Fruit fly (Drosophila melanogaster) Kc167 (cell line): ENCODE data around the gene CG16985.
A peak's percentile ranks its signal among the peaks of the same experiment; 100 is the strongest.

Source experiments
- Myc ChIP-seq: fragments of >200 bp; optimal IDR thresholded peaks from 2 replicates; lab custom pipeline; 2017; ENCODE audit warnings: missing external identifiers
- Sin3A ChIP-seq: fragments of >200 bp; optimal IDR thresholded peaks from 2 replicates; lab custom pipeline; 2018; ENCODE audit warnings: missing external identifiers
- h ChIP-seq: fragments of >200 bp; optimal IDR thresholded peaks from 3 replicates; lab custom pipeline; 2018; ENCODE audit warnings: missing external identifiers
- insv ChIP-seq: fragments of >200 bp; optimal IDR thresholded peaks from 3 replicates; lab custom pipeline; 2018; ENCODE audit warnings: missing external identifiers
- psq ChIP-seq: fragments of >200 bp; optimal IDR thresholded peaks from 2 replicates; lab custom pipeline; 2017; ENCODE audit warnings: missing external identifiers
- ttk ChIP-seq: sonication (Bioruptor generic); optimal IDR thresholded peaks from 2 replicates; lab custom pipeline; 2017; ENCODE audit warnings: missing external identifiers

Gene CG16985

DNA sequence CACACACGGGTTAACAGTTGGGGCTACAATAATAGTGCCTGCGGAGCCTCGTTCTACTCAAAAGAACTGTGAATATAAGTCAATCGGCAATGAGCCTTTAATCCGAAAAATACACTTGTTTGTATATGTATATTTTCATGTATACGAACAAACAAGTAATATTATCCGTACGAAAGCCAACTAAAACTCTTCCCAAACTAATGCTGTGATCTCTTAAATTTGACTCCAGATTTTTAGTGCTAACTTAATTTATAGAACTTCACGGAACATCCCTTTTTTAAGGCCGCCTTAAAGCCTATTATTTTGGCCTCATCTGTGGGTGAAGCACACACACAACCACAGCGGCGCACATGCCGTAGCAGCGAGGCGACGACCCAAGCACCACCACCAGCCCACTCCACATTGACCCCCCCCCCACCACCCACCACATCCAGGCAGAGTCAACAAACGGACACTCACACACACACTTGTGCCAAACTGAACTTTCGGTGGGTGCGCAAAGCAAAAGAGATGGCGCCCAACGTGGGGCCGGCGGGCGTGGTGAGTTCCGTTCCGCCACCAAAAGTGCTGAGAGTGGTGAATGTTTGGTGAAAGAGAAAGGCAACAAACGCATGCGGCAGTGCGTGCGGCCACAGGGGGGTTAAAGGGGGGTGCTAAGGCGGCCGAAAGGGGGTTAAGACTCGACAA, 14.8 kb upstream of the CG16985 start:
- no peak for TF ChIP-seq ttk (lab: Kevin White, UChicago)
- TF ChIP-seq Myc (lab: Kevin White, UChicago): no peak
- no peak for TF ChIP-seq h (lab: Kevin White, UChicago)
- TF ChIP-seq psq: no peak
- TF ChIP-seq Sin3A (lab: Kevin White, UChicago): no peak
- TF ChIP-seq insv: no peak

dm6 chr3L:2584827-2585226, 14.3 kb upstream of the CG16985 start:
- TF ChIP-seq insv: no peak
- TF ChIP-seq Sin3A (lab: Kevin White, UChicago): no peak
- no peak for TF ChIP-seq h (lab: Kevin White, UChicago)
- TF ChIP-seq psq: no peak
- TF ChIP-seq Myc (lab: Kevin White, UChicago): no peak
- TF ChIP-seq ttk (lab: Kevin White, UChicago): no peak

DNA sequence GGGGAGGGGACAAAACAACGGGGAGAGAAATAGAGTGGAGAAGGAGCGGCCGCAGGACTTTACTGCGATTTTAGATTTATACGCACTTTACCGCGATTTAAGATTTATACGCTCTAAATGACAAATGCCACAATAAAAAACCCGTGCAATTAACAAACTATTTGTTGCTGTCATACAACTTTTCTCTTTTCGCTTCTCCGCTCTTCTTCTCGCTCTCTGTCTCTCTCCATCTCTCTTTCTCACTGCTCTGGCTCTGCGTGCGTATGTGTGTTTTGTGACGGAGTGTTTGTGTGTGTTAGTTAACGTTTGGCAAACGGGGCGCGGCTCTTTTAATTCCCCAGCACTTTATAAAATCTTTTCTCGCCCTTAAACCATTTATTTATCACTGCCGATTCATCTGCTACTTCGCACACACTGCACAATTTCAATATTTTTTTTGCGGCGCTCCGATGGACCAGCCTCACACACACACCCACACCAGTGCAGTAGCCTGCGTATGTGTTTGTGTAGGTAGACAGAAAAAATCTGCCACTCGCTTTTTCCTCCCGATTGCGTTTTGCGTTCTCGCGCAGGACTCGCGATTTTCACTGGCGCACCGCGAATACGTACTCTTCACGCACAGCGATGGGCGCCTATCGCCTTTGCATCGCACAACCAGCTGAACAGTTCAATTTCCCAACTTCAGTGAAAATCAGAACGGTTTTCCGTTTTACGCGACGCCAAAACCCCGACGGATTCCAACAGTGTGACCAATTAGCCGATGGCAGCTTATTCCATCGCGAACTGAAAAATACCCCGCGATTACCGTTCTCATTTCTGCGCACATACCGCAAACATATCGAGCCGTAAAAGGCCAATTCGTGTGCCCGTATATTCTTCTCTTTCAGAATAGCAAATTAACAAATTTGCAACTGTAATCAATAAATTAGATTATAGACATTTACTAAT, 13.0 kb upstream of the CG16985 start, which contains the start of gene msn:
Gene msn, minus strand, starts transcription at position 747 of the 948 bp plus-strand sequence.
- TF ChIP-seq insv (no peak), psq (no peak), h (lab: Kevin White, UChicago) (no peak), ttk (lab: Kevin White, UChicago) (no peak), Myc (lab: Kevin White, UChicago) (no peak), Sin3A (lab: Kevin White, UChicago) (no peak)

- no peak for TF ChIP-seq h (lab: Kevin White, UChicago)
- no peak for TF ChIP-seq Myc (lab: Kevin White, UChicago)
- no peak for TF ChIP-seq insv
- no peak for TF ChIP-seq Sin3A (lab: Kevin White, UChicago)
- TF ChIP-seq ttk (lab: Kevin White, UChicago): no peak
- no peak for TF ChIP-seq psq
Observed at dm6 chr3L:2586804-2587561, 12.1 kb upstream of the CG16985 start, which contains the start of gene RpL8. RpL8 (plus strand) TSS chr3L:2587456.

DNA sequence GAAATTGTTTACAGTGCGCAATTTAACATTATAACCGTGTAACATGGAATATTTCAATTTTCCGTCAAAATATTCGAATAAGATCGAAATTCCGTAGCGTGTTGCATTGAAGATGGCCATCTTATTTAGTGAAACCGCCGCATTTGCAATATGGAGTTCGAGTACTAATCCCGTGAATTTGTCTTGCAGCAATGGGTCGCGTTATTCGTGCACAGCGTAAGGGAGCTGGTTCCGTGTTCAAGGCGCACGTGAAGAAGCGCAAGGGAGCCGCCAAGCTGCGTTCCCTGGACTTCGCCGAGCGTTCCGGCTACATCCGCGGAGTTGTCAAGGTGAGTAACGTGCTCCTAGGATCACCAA, 11.6 kb upstream of the CG16985 start:
- no peak for TF ChIP-seq ttk (lab: Kevin White, UChicago)
- no peak for TF ChIP-seq insv
- TF ChIP-seq Sin3A (lab: Kevin White, UChicago): no peak
- TF ChIP-seq psq: no peak
- no peak for TF ChIP-seq h (lab: Kevin White, UChicago)
- TF ChIP-seq Myc (lab: Kevin White, UChicago): no peak

DNA sequence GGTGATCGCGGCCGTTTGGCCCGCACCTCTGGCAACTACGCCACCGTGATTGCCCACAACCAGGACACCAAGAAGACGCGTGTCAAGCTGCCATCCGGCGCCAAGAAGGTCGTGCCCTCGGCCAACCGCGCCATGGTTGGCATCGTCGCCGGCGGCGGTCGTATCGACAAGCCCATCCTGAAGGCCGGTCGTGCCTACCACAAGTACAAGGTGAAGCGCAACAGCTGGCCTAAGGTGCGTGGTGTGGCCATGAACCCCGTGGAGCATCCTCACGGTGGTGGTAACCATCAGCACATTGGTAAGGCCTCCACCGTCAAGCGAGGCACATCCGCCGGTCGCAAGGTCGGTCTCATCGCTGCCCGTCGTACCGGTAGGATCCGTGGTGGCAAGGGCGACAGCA, 10.8 kb upstream of the CG16985 start:
- no peak for TF ChIP-seq Myc (lab: Kevin White, UChicago)
- no peak for TF ChIP-seq psq
- TF ChIP-seq insv: no peak
- peak; percentile 75 for TF ChIP-seq ttk (lab: Kevin White, UChicago)

DNA sequence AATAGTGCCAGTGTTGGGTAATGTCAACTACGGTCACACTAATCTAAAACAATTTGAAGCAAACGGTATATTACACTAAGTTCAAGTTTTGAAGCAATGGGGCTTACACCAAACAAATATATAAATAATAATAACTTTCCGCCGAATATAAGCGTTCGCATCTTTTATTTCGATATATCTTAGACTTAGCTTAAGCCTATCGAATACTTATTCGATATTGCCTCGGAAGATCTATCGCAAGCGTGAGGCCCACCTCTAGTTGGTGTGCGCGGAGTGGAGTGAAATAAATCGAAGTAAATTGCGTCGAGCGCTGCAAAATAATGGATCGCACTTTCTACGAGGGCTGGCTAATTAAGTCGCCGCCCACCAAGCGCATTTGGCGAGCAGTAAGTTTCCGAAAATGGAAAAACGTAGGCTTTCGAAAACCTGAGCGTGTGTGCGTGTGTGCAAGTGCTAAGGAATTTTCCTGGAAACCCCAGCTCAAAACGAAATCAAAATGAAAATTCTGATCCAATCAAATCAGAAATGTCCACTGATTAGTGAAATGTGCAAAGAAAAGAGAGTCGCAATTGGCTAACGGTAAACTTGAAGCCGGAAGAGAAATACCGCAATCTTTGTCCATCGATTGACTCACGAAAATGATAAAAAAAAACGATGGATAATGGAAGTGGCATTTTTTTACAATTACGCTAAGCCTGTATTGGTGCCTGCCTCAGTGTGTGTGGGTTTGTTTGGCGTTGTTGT, 9.8 kb upstream of the CG16985 start, which contains the start of gene dos:
Gene dos, plus strand, starts transcription at position 248 of the 744 bp plus-strand sequence.
- no peak for TF ChIP-seq h (lab: Kevin White, UChicago)
- TF ChIP-seq Sin3A (lab: Kevin White, UChicago): no peak
- no peak for TF ChIP-seq Myc (lab: Kevin White, UChicago)
- TF ChIP-seq insv: no peak
- peak; percentile 95 for TF ChIP-seq psq

DNA sequence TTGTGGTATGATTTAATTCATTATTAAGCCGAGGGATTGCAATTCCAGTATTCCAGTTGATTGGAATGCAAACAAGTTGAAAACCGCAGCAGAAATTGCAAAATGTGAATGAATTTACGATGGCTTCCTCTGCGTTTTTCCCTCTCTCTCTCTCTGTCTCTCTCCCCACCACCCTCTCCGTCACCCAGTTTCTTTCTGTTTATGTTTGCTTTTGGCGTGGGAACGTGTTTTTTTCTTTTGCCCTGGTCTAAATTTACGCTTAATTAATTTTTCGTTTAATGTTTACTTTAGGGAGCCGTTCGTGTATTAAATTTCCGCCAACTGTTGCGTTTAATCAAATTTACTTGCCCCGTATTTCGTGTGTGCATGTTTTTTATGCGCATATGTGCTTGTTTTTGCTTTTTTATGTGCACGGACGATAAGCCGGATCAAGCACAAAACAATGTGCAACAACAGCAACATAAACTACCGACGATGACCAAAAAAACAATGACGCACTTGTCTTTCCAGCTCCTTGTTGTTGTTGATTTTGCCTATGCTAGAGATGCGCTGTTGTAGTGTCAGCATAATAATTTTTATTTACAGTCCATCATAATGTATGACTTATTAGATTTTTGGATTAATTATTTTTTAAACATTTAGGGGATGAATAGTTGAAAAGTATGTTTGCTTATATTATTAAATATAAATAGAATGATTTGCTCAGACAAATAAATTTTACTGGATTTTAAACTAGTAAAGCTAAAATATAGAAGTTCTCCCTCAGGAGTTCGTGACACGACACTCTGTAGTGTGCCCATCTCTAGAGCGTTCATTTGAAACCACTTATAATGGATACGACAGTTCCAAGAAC, 9.0 kb upstream of the CG16985 start:
- TF ChIP-seq h (lab: Kevin White, UChicago) (no peak), insv (no peak), psq (no peak), ttk (lab: Kevin White, UChicago) (no peak), Myc (lab: Kevin White, UChicago) (no peak), Sin3A (lab: Kevin White, UChicago) (no peak)

DNA sequence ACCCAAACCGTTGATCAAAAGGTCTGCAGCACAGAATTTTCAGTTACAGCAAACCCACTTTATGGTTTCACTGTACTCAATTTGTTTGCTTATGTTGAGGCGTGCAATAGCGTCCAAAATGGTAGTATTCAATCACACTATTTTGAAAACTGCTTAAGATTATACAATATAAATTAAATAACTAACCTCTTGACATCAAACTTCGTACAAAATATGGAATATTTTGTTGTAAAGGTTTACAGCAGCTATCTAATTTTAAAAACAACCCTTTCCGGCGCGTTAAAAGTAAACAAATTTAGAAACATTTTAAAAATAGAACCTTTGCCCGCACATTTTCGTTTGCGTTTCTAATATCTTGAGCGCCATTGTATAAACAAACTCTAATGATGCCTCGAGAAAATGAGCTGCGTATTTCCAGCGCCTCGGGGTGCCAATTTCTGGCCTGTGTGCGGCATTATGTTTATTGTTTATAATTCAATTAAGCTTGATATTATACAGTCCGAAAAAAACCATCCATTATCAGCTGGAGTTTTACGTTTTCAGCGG, 8.3 kb upstream of the CG16985 start:
- TF ChIP-seq ttk (lab: Kevin White, UChicago): no peak
- TF ChIP-seq psq: no peak
- TF ChIP-seq insv: no peak
- no peak for TF ChIP-seq Myc (lab: Kevin White, UChicago)
- TF ChIP-seq Sin3A (lab: Kevin White, UChicago): no peak
- no peak for TF ChIP-seq h (lab: Kevin White, UChicago)

DNA sequence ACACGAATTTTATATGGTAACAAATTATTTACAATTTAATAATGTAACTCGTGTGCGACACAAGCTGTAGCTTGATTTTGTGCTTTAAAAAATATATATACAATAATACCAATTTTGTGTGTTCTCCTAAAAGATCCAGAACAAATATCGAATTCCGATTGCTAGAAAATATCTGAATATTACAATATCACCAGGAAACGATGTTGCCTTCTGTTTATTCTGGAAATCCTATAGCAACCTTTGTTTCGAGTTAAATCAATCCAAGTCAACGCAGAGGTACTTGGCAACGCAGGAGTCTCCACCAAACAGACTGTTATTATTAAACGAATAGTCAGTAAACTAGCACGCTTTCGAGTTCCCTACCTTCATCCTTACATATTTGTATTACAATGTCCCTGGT, 3.6 kb upstream of the CG16985 start, which contains the start of gene CG16984:
Gene CG16984, plus strand, starts transcription at position 301 of the 400 bp plus-strand sequence.
- no peak for TF ChIP-seq Sin3A (lab: Kevin White, UChicago)
- TF ChIP-seq h (lab: Kevin White, UChicago): no peak
- no peak for TF ChIP-seq ttk (lab: Kevin White, UChicago)
- no peak for TF ChIP-seq insv
- TF ChIP-seq psq: no peak
- TF ChIP-seq Myc (lab: Kevin White, UChicago): no peak
